Fruit fly (Drosophila melanogaster) whole organism, adult: ENCODE measurements around the gene DppIII.

Source experiments
- CG11617 ChIP-seq: fragments of 200-800 bp; sonication (Bioruptor generic); optimal IDR thresholded peaks from 2 replicates; lab custom pipeline; 2017; ENCODE audit warnings: mild to moderate bottlenecking, missing biosample characterization, missing genetic modification reagents, missing genetic modification characterization
- CG12768 ChIP-seq: fragments of 200-800 bp; sonication (Bioruptor generic); optimal IDR thresholded peaks from 2 replicates; lab custom pipeline; 2017; ENCODE audit warnings: missing biosample characterization, missing genetic modification characterization, mild to moderate bottlenecking, moderate library complexity, missing genetic modification reagents
- CG14711 ChIP-seq: fragments of 200-800 bp; sonication (Bioruptor generic); optimal IDR thresholded peaks from 2 replicates; lab custom pipeline; 2018; ENCODE audit warnings: missing biosample characterization, mild to moderate bottlenecking, missing genetic modification characterization, moderate library complexity
- CG1620 ChIP-seq: fragments of 200-800 bp; sonication (Bioruptor generic); optimal IDR thresholded peaks from 2 replicates; lab custom pipeline; 2016; ENCODE audit warnings: missing biosample characterization, missing genetic modification characterization
- CG33017 ChIP-seq: fragments of 200-800 bp; sonication (Bioruptor generic); optimal IDR thresholded peaks from 2 replicates; lab custom pipeline; 2018; ENCODE audit warnings: missing biosample characterization, mild to moderate bottlenecking, missing genetic modification characterization, moderate library complexity
- CG5204 ChIP-seq: fragments of 200-800 bp; sonication (Bioruptor generic); optimal IDR thresholded peaks from 2 replicates; lab custom pipeline; 2016; ENCODE audit warnings: missing biosample characterization, missing genetic modification characterization
- CG7045 ChIP-seq: fragments of 200-800 bp; sonication (Bioruptor generic); optimal IDR thresholded peaks from 2 replicates; lab custom pipeline; 2017; ENCODE audit warnings: missing biosample characterization, mild to moderate bottlenecking, missing genetic modification characterization
- CG7101 ChIP-seq: fragments of 200-800 bp; sonication (Bioruptor generic); optimal IDR thresholded peaks from 2 replicates; lab custom pipeline; 2018; ENCODE audit warnings: missing biosample characterization, mild to moderate bottlenecking, missing genetic modification characterization, moderate library complexity
- Clk ChIP-seq: fragments of 200-800 bp; sonication (Bioruptor generic); optimal IDR thresholded peaks from 2 replicates; lab custom pipeline; 2017; ENCODE audit warnings: missing biosample characterization, missing genetic modification characterization
- Crg-1 ChIP-seq: fragments of 200-800 bp; sonication (Bioruptor generic); optimal IDR thresholded peaks from 2 replicates; lab custom pipeline; 2016; ENCODE audit warnings: missing biosample characterization, missing genetic modification characterization
- Hr96 ChIP-seq: fragments of 200-800 bp; sonication (Bioruptor generic); optimal IDR thresholded peaks from 2 replicates; lab custom pipeline; 2016; ENCODE audit warnings: missing biosample characterization, missing genetic modification characterization
- Mnt ChIP-seq: fragments of 200-800 bp; sonication (Bioruptor generic); optimal IDR thresholded peaks from 2 replicates; lab custom pipeline; 2016; ENCODE audit warnings: missing biosample characterization, mild to moderate bottlenecking, missing genetic modification characterization
- bab1 ChIP-seq: fragments of 200-800 bp; sonication (Bioruptor generic); optimal IDR thresholded peaks from 3 replicates; lab custom pipeline; 2019; ENCODE audit warnings: missing biosample characterization, mild to moderate bottlenecking, missing genetic modification characterization, moderate library complexity
- cic ChIP-seq: fragments of 200-800 bp; sonication (Bioruptor generic); optimal IDR thresholded peaks from 2 replicates; lab custom pipeline; 2017; ENCODE audit warnings: missing biosample characterization, mild to moderate bottlenecking, missing genetic modification characterization, moderate library complexity
- cnc ChIP-seq, 2 experiments: fragments of >200 bp; optimal IDR thresholded peaks; 2 replicates each; lab custom pipeline; 2017
- kay ChIP-seq: fragments of 200-800 bp; sonication (Bioruptor generic); peaks from one replicate; lab custom pipeline; 2016; ENCODE audit warnings: missing biosample characterization, missing genetic modification characterization, borderline replicate concordance
- ovo ChIP-seq: fragments of 200-800 bp; sonication (Bioruptor generic); optimal IDR thresholded peaks from 2 replicates; lab custom pipeline; 2016; ENCODE audit warnings: missing biosample characterization, missing genetic modification characterization
- pad ChIP-seq: fragments of 200-800 bp; sonication (Bioruptor generic); optimal IDR thresholded peaks from 3 replicates; lab custom pipeline; 2017; ENCODE audit warnings: missing biosample characterization, missing genetic modification characterization, mild to moderate bottlenecking, moderate library complexity, missing genetic modification reagents
- tj ChIP-seq: fragments of 200-800 bp; sonication (Bioruptor generic); optimal IDR thresholded peaks from 3 replicates; lab custom pipeline; 2017; ENCODE audit warnings: missing biosample characterization, mild to moderate bottlenecking, missing genetic modification characterization, moderate library complexity
- toe ChIP-seq: fragments of 200-800 bp; sonication (Bioruptor generic); optimal IDR thresholded peaks from 2 replicates; lab custom pipeline; 2016; ENCODE audit warnings: missing biosample characterization, missing genetic modification characterization

The DppIII gene

DNA sequence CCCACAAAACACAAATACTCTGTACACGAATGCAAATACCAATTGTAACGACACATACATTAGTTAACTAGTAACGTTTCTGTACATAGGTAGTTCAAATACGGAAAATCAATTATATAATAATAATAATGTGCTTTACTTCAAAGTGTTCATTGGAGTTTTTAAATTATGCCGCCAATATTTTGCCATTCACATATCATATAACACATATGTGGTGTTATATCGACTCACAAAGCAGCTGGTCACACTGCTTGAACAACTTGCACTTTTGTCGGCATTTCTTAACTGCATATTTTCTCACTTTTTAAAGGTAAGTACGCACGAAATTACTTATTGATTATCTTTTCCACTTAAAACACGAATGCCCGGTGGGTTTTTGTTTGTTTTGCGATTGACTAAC lies at the start of gene DppIII:
DppIII (plus strand) TSS at position 227 of the 400 bp plus-strand sequence.
- TF ChIP-seq cnc (optimal IDR thresholded peaks at IDR 0.05; lab: Kevin White, UChicago), result peak in 1 of 2 experiments; percentile 40
- TF ChIP-seq kay, result no peak

DNA sequence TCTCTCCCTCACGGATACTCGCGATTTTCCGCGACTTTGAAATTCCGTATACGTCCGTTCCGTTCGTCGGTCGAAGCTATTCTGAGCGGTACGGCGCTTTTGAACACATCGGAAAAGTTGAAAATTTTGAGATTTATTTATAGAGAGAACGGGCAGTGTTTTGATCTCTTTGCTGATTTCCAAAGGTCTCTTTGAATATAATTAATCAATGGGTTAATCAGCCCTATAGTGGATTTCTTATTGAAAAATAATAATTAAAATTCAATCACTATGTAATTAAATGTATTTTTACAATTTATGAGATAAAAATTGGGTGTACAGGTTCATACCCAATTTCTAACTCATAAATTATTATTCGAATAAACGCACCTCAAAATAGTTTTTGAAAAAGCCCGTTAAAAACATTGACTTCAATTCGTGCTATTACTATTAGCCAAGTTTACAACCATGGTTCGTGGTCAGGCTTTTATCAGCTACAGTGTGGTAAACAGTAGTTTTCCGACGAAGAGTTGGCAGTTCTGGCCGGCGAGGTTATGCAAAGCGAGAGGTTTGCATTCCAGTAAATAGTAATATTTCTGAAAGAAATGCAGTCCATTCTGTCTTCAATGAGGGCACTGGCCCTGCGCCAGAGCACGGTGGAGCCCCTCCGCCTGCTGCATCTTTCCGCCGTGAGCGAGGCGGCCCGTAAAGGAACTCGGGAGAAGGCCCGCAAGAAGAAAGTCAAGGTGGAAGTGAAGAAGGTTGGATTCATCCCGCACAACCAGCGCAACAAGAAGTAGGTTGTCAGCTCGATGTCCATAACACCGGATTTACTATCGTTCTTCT lies 43.1 kb upstream of the DppIII start, which contains the start of the genes CG9626 and mRpL1:
CG9626 (minus strand) TSS at position 51 of the 825 bp plus-strand sequence.
mRpL1 (plus strand) TSS at position 513 of the 825 bp plus-strand sequence.
- peak; percentile 8 for TF ChIP-seq CG7101
- no peak for TF ChIP-seq CG7045 (GFP tag; lab: Kevin White, UChicago)
- no peak for TF ChIP-seq cnc (optimal IDR thresholded peaks at IDR 0.05; lab: Kevin White, UChicago)
- TF ChIP-seq Clk (GFP tag; lab: Kevin White, UChicago), result no peak
- no peak for TF ChIP-seq tj (GFP tag; lab: Kevin White, UChicago)
- peak; percentile 34 for TF ChIP-seq bab1 (GFP tag; lab: Kevin White, UChicago)
- no peak for TF ChIP-seq CG12768 (GFP tag; lab: Kevin White, UChicago)
- TF ChIP-seq Mnt, result peak; percentile 50
- no peak for TF ChIP-seq ovo (GFP tag; lab: Kevin White, UChicago)
- TF ChIP-seq Crg-1, result no peak
- TF ChIP-seq kay, result peak; percentile 73
- no peak for TF ChIP-seq CG14711 (tag; lab: Kevin White, UChicago)
- TF ChIP-seq CG11617 (GFP tag; lab: Kevin White, UChicago), result peak; percentile 0
- TF ChIP-seq pad, result peak; percentile 19

DNA sequence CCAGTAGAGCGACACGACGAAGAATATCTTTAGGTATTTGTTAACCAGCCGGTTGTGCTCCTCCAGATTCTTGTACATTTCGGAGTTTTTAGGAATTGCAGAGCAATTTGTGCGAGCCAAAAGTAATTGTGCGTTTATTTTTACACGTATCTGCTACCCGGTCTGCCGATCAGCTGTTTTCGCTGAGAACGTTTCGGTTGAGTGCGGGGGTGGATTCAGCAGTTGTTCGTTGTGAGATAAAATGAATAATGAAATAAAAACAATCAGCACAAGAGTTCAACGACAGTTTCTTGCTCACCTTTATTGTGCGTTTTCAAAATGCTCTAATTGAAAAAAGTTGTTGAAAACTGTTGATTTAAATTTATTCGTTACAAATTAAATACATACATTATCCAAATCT lies 40.4 kb upstream of the DppIII start, which contains the start of gene nac:
nac (minus strand) TSS at position 176 of the 400 bp plus-strand sequence.
- no peak for TF ChIP-seq CG7045 (GFP tag; lab: Kevin White, UChicago)
- peak; percentile 64 for TF ChIP-seq bab1 (GFP tag; lab: Kevin White, UChicago)
- TF ChIP-seq CG7101, result no peak
- peak; percentile 6 for TF ChIP-seq Mnt
- TF ChIP-seq Clk (GFP tag; lab: Kevin White, UChicago), result no peak
- no peak for TF ChIP-seq CG33017 (tag; lab: Kevin White, UChicago)
- TF ChIP-seq pad, result peak; percentile 7
- peak; percentile 8 for TF ChIP-seq CG12768 (GFP tag; lab: Kevin White, UChicago)

- TF ChIP-seq CG14711 (tag; lab: Kevin White, UChicago) (peak; percentile 1), toe (peak; percentile 64), CG7101 (peak; percentile 64), CG12768 (GFP tag; lab: Kevin White, UChicago) (peak; percentile 34), CG7045 (GFP tag; lab: Kevin White, UChicago) (no peak), kay (no peak), CG33017 (tag; lab: Kevin White, UChicago) (peak; percentile 29), cic (GFP tag; lab: Kevin White, UChicago) (peak; percentile 64), CG11617 (GFP tag; lab: Kevin White, UChicago) (peak; percentile 11), cnc (optimal IDR thresholded peaks at IDR 0.05; lab: Kevin White, UChicago) (no peak), Hr96 (no peak), CG5204 (GFP tag; lab: Kevin White, UChicago) (no peak), tj (GFP tag; lab: Kevin White, UChicago) (no peak), CG1620 (GFP tag; lab: Kevin White, UChicago) (peak; percentile 76), Crg-1 (peak; percentile 74), Clk (GFP tag; lab: Kevin White, UChicago) (peak; percentile 41), Mnt (peak; percentile 66), bab1 (GFP tag; lab: Kevin White, UChicago) (peak; percentile 53), ovo (GFP tag; lab: Kevin White, UChicago) (peak; percentile 21), pad (no peak)
Observed at dm6 chr3R:8305110-8305509, 39.1 kb upstream of the DppIII start, which contains the start of gene Sgt1. Sgt1 (minus strand) TSS chr3R:8305274.

dm6 chr3R:8306188-8306926 lies 37.8 kb upstream of the DppIII start:
- TF ChIP-seq CG12768 (GFP tag; lab: Kevin White, UChicago) (peak; percentile 2), Mnt (no peak), pad (peak; percentile 99)

dm6 chr3R:8306927-8307261 lies 37.3 kb upstream of the DppIII start:
- TF ChIP-seq kay (no peak), CG12768 (GFP tag; lab: Kevin White, UChicago) (no peak), Crg-1 (no peak), CG7101 (no peak), ovo (GFP tag; lab: Kevin White, UChicago) (no peak), CG33017 (tag; lab: Kevin White, UChicago) (no peak), CG1620 (GFP tag; lab: Kevin White, UChicago) (no peak), CG14711 (tag; lab: Kevin White, UChicago) (no peak), Hr96 (no peak), cic (GFP tag; lab: Kevin White, UChicago) (no peak), pad (no peak), bab1 (GFP tag; lab: Kevin White, UChicago) (no peak), CG7045 (GFP tag; lab: Kevin White, UChicago) (no peak), toe (no peak), Clk (GFP tag; lab: Kevin White, UChicago) (no peak), Mnt (no peak), CG11617 (GFP tag; lab: Kevin White, UChicago) (no peak)
